Worm (Caenorhabditis elegans) whole organism, young adult: ENCODE results near the gene C53C11.2.
A peak's percentile ranks its signal among the peaks of the same experiment; 100 is the strongest.

Experiments
- C17E4.6 ChIP-seq: fragments of 200-800 bp; sonication (Bioruptor generic); IDR thresholded peaks from 2 replicates; pipeline ENCODE4 v1.3.6; 2022; ENCODE audit warnings: missing genetic modification reagents, missing genetic modification characterization, missing compliant biosample characterization
- F39B2.1 ChIP-seq: fragments of 200-800 bp; sonication (Bioruptor generic); IDR thresholded peaks from 2 replicates; pipeline ENCODE4 v1.3.6; 2022; ENCODE audit warnings: missing genetic modification reagents, missing genetic modification characterization, missing compliant biosample characterization
- akir-1 ChIP-seq: fragments of 200-800 bp; sonication (Bioruptor generic); optimal IDR thresholded peaks from 2 replicates; lab custom pipeline; 2018; ENCODE audit warnings: mild to moderate bottlenecking, missing genetic modification characterization, moderate library complexity, missing compliant biosample characterization
- ceh-27 ChIP-seq: fragments of 200-800 bp; sonication (Bioruptor generic); optimal IDR thresholded peaks from 2 replicates; lab custom pipeline; 2018; ENCODE audit warnings: mild to moderate bottlenecking, missing genetic modification characterization, moderate library complexity, missing compliant biosample characterization
- hlh-26 ChIP-seq: fragments of 200-800 bp; sonication (Bioruptor generic); conservative IDR thresholded peaks from 2 replicates; pipeline ENCODE4 v1.3.6; 2022; ENCODE audit warnings: missing genetic modification reagents, missing genetic modification characterization, missing compliant biosample characterization
- nfya-1 ChIP-seq: sonication (generic microtip); optimal IDR thresholded peaks from 2 replicates; lab custom pipeline; 2017; ENCODE audit warnings: antibody characterized with exemption, missing compliant biosample characterization, missing genetic modification characterization, borderline replicate concordance; ENCODE audit not compliant: insufficient read depth
- nhr-80 ChIP-seq: sonication (generic microtip); optimal IDR thresholded peaks from 2 replicates; lab custom pipeline; 2016; ENCODE audit warnings: missing genetic modification characterization, missing compliant biosample characterization
- rpc-1 ChIP-seq, 2 experiments: fragments of 150-350 bp in 1 of 2; sonication (generic microtip) in 1 of 2; optimal IDR thresholded peaks; 2 replicates each; lab custom pipeline; 2014 to 2018; ENCODE audit warnings: missing biosample characterization in 1 of 2, missing genetic modification characterization in 1 of 2, missing genetic modification reagents in 1 of 2, missing genotype in 1 of 2
- tlf-1 ChIP-seq: fragments of 200-800 bp; sonication (Bioruptor generic); optimal IDR thresholded peaks from 2 replicates; lab custom pipeline; 2018; ENCODE audit warnings: mild to moderate bottlenecking, missing genetic modification characterization, missing compliant biosample characterization
- zfh-2 ChIP-seq: fragments of 200-800 bp; sonication (Bioruptor generic); conservative IDR thresholded peaks from 2 replicates; pipeline ENCODE4 v1.3.6; 2022; ENCODE audit warnings: missing genetic modification reagents, missing genetic modification characterization, missing compliant biosample characterization

Gene C53C11.2

DNA sequence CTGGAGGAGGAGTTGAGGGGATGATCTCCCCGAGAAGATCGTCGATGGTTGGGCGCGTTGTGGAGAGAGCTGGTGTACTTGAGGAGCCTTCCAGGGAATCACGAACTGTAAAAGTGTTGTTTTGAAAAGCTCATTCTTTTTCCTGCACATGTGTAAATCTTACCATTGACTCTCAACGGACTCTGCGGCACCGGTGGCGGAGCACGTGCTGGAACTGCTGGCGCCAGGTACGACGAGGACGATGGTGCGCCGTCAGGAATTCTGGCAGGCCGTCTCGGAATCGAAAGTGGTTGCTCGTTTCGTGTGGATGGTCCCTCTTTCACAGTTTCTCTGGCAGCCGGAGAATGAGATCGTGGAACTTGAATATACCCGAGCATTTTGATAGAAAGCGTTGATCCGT lies 47.9 kb downstream of the C53C11.2 start:
- TF ChIP-seq hlh-26 (GFP tag; lab: Robert Waterston, UW) (no peak), zfh-2 (GFP tag; lab: Robert Waterston, UW) (peak; percentile 80)

DNA sequence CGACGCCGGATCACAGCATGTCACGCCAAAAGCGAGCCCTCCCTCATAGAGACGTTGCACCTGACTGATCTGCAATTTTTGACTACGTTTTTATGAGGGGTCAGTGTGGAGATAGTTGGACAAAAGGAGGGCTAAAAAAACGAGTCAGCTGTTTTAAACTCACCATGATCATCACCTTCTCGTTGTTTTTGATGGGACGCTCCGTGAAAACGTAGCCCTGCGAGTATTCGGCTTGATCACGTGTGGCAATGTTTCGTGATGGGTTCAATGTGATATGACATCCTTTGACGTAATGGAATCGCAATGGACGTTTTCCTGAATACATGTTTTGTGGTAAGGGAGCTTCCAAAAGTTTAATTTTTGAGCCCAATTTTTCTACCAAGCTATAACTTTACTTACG lies 48.7 kb downstream of the C53C11.2 start:
- no peak for TF ChIP-seq rpc-1 (optimal IDR thresholded peaks at IDR 0.05; lab: Kevin White, UChicago)
- TF ChIP-seq rpc-1 (tag; optimal IDR thresholded peaks at IDR 0.05; lab: Kevin White, UChicago) = no peak
- TF ChIP-seq zfh-2 (GFP tag; lab: Robert Waterston, UW) = no peak
- no peak for TF ChIP-seq nfya-1 (tag; lab: Kevin White, UChicago)
- no peak for TF ChIP-seq F39B2.1
- no peak for TF ChIP-seq akir-1 (GFP tag; lab: Kevin White, UChicago)

DNA sequence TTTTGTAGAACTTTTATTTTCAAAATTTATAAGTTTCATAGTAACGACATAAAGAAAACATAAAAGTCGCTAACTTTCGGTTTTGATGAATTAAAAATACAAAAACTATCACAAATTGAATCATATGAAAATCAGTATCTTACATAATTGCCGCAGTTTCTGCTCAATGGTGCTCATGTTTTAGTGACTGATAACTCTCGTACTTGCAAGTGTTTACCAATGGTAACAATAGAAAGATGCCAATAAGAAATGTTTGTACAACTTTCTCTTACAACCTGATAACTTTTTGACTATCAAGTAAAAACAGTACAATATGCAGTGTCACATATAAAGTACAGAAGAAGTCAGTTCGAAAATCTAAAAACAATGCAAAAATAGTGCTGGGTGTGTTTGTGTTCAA lies 49.7 kb downstream of the C53C11.2 start:
- TF ChIP-seq nhr-80 (tag; lab: Kevin White, UChicago) (peak; percentile 17), C17E4.6 (GFP tag; lab: Robert Waterston, UW) (no peak), ceh-27 (GFP tag; lab: Kevin White, UChicago) (no peak), tlf-1 (GFP tag; lab: Kevin White, UChicago) (no peak)
- TF ChIP-seq, all 124 proteins: peak for 1
